Worm (Caenorhabditis elegans): ENCODE measurements around the gene F09C6.3.

ce11 chrV:16899355-16899754, 19.4 kb upstream of the F09C6.3 start, which contains the start of gene fbxa-45:
- TF ChIP-seq madf-8 (GFP tag; conservative IDR thresholded peaks at IDR 0.05) = no peak
- TF ChIP-seq ets-4 (GFP tag; optimal IDR thresholded peaks at IDR 0.05) = no peak
- TF ChIP-seq ztf-28 (GFP tag; IDR thresholded peaks at IDR 0.05) = no peak
- TF ChIP-seq ceh-58 (GFP tag; IDR thresholded peaks at IDR 0.05) = no peak
- no peak for TF ChIP-seq lsl-1 (GFP tag; optimal IDR thresholded peaks at IDR 0.05)
- TF ChIP-seq fkh-3 (tag; optimal IDR thresholded peaks at IDR 0.05) = no peak
- no peak for TF ChIP-seq nfya-1 (tag; optimal IDR thresholded peaks at IDR 0.05; ENCODE audit: borderline replicate concordance, insufficient read depth)
- no peak for TF ChIP-seq hmg-1.2 (GFP tag; IDR thresholded peaks at IDR 0.05)
- TF ChIP-seq ceh-91 (GFP tag; IDR thresholded peaks at IDR 0.05) = no peak
- TF ChIP-seq B0035.1 (tag; optimal IDR thresholded peaks at IDR 0.05) = no peak
- TF ChIP-seq ztf-18 (tag; optimal IDR thresholded peaks at IDR 0.05) = no peak
- TF ChIP-seq nfyb-1 (GFP tag; IDR thresholded peaks at IDR 0.05) = no peak
- TF ChIP-seq B0261.1 (tag; optimal IDR thresholded peaks at IDR 0.05) = no peak
- TF ChIP-seq madf-6 (GFP tag; IDR thresholded peaks at IDR 0.05) = no peak
